Worm (Caenorhabditis elegans): ENCODE measurements around the gene F56A11.5.
A peak's percentile ranks its signal among the peaks of the same experiment; 100 is the strongest.

F56A11.5 gene

DNA sequence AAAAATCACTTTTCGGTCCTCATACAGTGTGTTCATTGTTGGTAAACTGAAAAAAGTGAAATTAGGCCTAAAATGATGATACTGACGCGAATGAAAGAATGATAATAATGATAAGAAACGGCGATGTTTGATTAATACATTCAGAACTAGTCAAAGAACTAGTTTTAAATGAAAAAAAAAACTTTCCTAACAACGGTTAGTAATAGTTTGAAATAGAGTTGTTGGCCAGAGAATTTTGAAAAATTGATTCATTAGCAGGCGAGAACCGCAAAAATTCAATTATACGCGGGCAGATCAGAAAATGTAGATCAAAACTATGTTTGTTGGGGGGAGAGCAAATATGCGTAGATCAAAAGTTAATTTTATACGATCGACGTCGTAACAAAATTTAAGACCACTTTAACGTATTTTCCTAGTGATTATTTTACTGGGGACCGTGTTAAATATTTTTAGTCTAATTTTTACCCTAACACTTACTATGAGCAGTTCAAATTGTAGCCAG is at the start of gene F56A11.5:
Gene F56A11.5, minus strand, starts transcription at position 51 of the 502 bp plus-strand sequence.
- TF ChIP-seq unc-3 (GFP tag; conservative IDR thresholded peaks at IDR 0.05): no peak
- TF ChIP-seq unc-3 (tag; optimal IDR thresholded peaks at IDR 0.05): no peak
- no peak for TF ChIP-seq hlh-15 (tag; optimal IDR thresholded peaks at IDR 0.05)
- no peak for TF ChIP-seq pax-1 (tag; optimal IDR thresholded peaks at IDR 0.05)
- no peak for TF ChIP-seq pha-2 (tag; optimal IDR thresholded peaks at IDR 0.05)
- no peak for TF ChIP-seq ceh-2 (tag; optimal IDR thresholded peaks at IDR 0.05)
- TF ChIP-seq pha-4 (tag; optimal IDR thresholded peaks at IDR 0.05): no peak
- no peak for TF ChIP-seq madf-2 (tag; optimal IDR thresholded peaks at IDR 0.05)
- no peak for TF ChIP-seq ref-2 (tag; optimal IDR thresholded peaks at IDR 0.05)
- TF ChIP-seq dmd-4 (tag; optimal IDR thresholded peaks at IDR 0.05; ENCODE audit: borderline replicate concordance): no peak
- no peak for TF ChIP-seq ceh-19 (GFP tag; optimal IDR thresholded peaks at IDR 0.05)
- no peak for TF ChIP-seq nfya-1 (tag; optimal IDR thresholded peaks at IDR 0.05)
- TF ChIP-seq ceh-9 (tag; optimal IDR thresholded peaks at IDR 0.05): no peak
- no peak for TF ChIP-seq ceh-34 (tag; optimal IDR thresholded peaks at IDR 0.05)
- no peak for TF ChIP-seq ceh-18 (tag; optimal IDR thresholded peaks at IDR 0.05)
- TF ChIP-seq pros-1 (tag; optimal IDR thresholded peaks at IDR 0.05): no peak
- TF ChIP-seq dve-1 (tag; optimal IDR thresholded peaks at IDR 0.05): no peak
- no peak for TF ChIP-seq Y22D7AL.16 (tag; optimal IDR thresholded peaks at IDR 0.05)
- no peak for TF ChIP-seq unc-55 (GFP tag; optimal IDR thresholded peaks at IDR 0.05)
- no peak for TF ChIP-seq eyg-1 (tag; optimal IDR thresholded peaks at IDR 0.05)
- TF ChIP-seq tbx-7 (tag; optimal IDR thresholded peaks at IDR 0.05): no peak

DNA sequence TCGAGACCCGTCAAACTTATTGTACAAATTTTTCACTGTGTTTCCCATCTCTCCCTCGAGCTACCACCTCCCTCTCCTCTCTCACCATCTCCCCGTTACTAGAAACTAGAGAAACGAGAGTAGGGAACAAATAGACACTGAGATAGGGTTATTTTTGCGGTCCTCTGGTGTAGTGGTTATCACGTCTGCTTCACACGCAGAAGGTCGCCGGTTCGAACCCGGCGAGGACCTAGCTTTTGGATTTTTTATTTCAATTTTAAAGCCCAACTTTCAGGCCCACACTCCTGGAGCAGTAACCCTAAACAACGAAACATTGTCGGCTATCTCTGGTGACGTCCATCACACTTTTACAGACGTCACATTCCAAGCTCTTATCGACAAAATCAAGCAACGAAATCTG is 49.7 kb upstream of the F56A11.5 start:
- TF ChIP-seq tbx-7 (tag; optimal IDR thresholded peaks at IDR 0.05) (peak; percentile 10), unc-86 (tag; optimal IDR thresholded peaks at IDR 0.05) (peak; percentile 78), ceh-24 (tag; optimal IDR thresholded peaks at IDR 0.05) (no peak), gmeb-2 (tag; optimal IDR thresholded peaks at IDR 0.05) (peak; percentile 75), nfya-1 (tag; optimal IDR thresholded peaks at IDR 0.05) (peak; percentile 37), pha-4 (tag; optimal IDR thresholded peaks at IDR 0.05) (no peak), pros-1 (tag; optimal IDR thresholded peaks at IDR 0.05) (no peak), fax-1 (tag; optimal IDR thresholded peaks at IDR 0.05) (peak; percentile 76), elt-4 (tag; optimal IDR thresholded peaks at IDR 0.05) (no peak), sox-4 (tag; optimal IDR thresholded peaks at IDR 0.05) (peak; percentile 78), ceh-34 (tag; optimal IDR thresholded peaks at IDR 0.05) (peak; percentile 74), nhr-11 (tag; optimal IDR thresholded peaks at IDR 0.05) (no peak), F13H6.1 (tag; optimal IDR thresholded peaks at IDR 0.05) (peak; percentile 38), ceh-19 (GFP tag; optimal IDR thresholded peaks at IDR 0.05) (peak; percentile 80), ceh-45 (GFP tag; IDR thresholded peaks at IDR 0.05) (no peak), hlh-15 (tag; optimal IDR thresholded peaks at IDR 0.05) (peak; percentile 9), ref-2 (tag; optimal IDR thresholded peaks at IDR 0.05) (peak; percentile 66), rnt-1 (tag; optimal IDR thresholded peaks at IDR 0.05) (peak; percentile 71), unc-55 (GFP tag; optimal IDR thresholded peaks at IDR 0.05) (no peak), C08G9.2 (tag; optimal IDR thresholded peaks at IDR 0.05) (peak; percentile 64), T23F11.4 (GFP tag; optimal IDR thresholded peaks at IDR 0.05) (peak; percentile 37), lim-6 (tag; optimal IDR thresholded peaks at IDR 0.05) (no peak), elt-2 (tag; optimal IDR thresholded peaks at IDR 0.05) (peak; percentile 88), Y22D7AL.16 (tag; optimal IDR thresholded peaks at IDR 0.05) (peak; percentile 34), npax-4 (tag; optimal IDR thresholded peaks at IDR 0.05) (peak; percentile 45), pat-9 (tag; optimal IDR thresholded peaks at IDR 0.05) (peak; percentile 64), lin-11 (tag; optimal IDR thresholded peaks at IDR 0.05) (peak; percentile 72), C38D4.7 (GFP tag; optimal IDR thresholded peaks at IDR 0.05) (peak; percentile 70), K02D7.2 (tag; optimal IDR thresholded peaks at IDR 0.05) (peak; percentile 57), ceh-30 (tag; optimal IDR thresholded peaks at IDR 0.05) (no peak), ceh-48 (tag; optimal IDR thresholded peaks at IDR 0.05) (peak; percentile 56), fkh-10 (GFP tag; optimal IDR thresholded peaks at IDR 0.05) (no peak), hlh-6 (tag; optimal IDR thresholded peaks at IDR 0.05) (peak; percentile 69), hlh-8 (tag; optimal IDR thresholded peaks at IDR 0.05) (peak; percentile 4), ahr-1 (tag; optimal IDR thresholded peaks at IDR 0.05) (peak; percentile 22), pag-3 (tag; optimal IDR thresholded peaks at IDR 0.05; ENCODE audit: borderline replicate concordance) (no peak), dve-1 (tag; optimal IDR thresholded peaks at IDR 0.05) (peak; percentile 61), syd-9 (tag; optimal IDR thresholded peaks at IDR 0.05) (peak; percentile 60), unc-3 (GFP tag; conservative IDR thresholded peaks at IDR 0.05) (peak; percentile 69; the same call in 1 of the 2 replicates), unc-3 (tag; optimal IDR thresholded peaks at IDR 0.05) (peak; percentile 54), fkh-6 (tag; optimal IDR thresholded peaks at IDR 0.05) (peak; percentile 32)

Measured in whole organism, late embryonic.